Worm (Caenorhabditis elegans) whole organism, late embryonic: ENCODE results near the gene haf-8.

Source experiments
- ama-1 ChIP-seq: fragments of 150-350 bp; optimal IDR thresholded peaks from 2 replicates; lab custom pipeline; 2014
- ceh-6 ChIP-seq: fragments of 200-800 bp; sonication (Bioruptor generic); optimal IDR thresholded peaks from 2 replicates; lab custom pipeline; 2018; ENCODE audit warnings: mild to moderate bottlenecking, missing genetic modification characterization, missing compliant biosample characterization
- ceh-9 ChIP-seq: sonication (generic microtip); optimal IDR thresholded peaks from 2 replicates; lab custom pipeline; 2016; ENCODE audit warnings: mild to moderate bottlenecking, missing genetic modification characterization, inconsistent platforms, missing compliant biosample characterization
- dve-1 ChIP-seq: sonication (generic microtip); optimal IDR thresholded peaks from 2 replicates; lab custom pipeline; 2017; ENCODE audit warnings: antibody characterized with exemption, mild to moderate bottlenecking, missing genetic modification characterization, missing compliant biosample characterization
- elt-2 ChIP-seq: sonication (generic microtip); optimal IDR thresholded peaks from 2 replicates; lab custom pipeline; 2016; ENCODE audit warnings: missing genetic modification reagents, missing genetic modification characterization, missing compliant biosample characterization
- fkh-10 ChIP-seq: fragments of 150-350 bp; optimal IDR thresholded peaks from 2 replicates; lab custom pipeline; 2014; ENCODE audit warnings: missing biosample characterization, missing genetic modification reagents, missing genetic modification characterization
- hlh-8 ChIP-seq: sonication (generic microtip); optimal IDR thresholded peaks from 2 replicates; lab custom pipeline; 2016; ENCODE audit warnings: missing genotype, missing genetic modification characterization, missing compliant biosample characterization
- odd-2 ChIP-seq: sonication (generic microtip); optimal IDR thresholded peaks from 2 replicates; lab custom pipeline; 2017; ENCODE audit warnings: antibody characterized with exemption, mild to moderate bottlenecking, missing genetic modification characterization, missing compliant biosample characterization
- pha-4 ChIP-seq: fragments of 150-350 bp; optimal IDR thresholded peaks from 2 replicates; lab custom pipeline; 2018; ENCODE audit warnings: missing biosample characterization, missing genetic modification reagents, missing genetic modification characterization
- rnt-1 ChIP-seq: sonication (generic microtip); optimal IDR thresholded peaks from 2 replicates; lab custom pipeline; 2016; ENCODE audit warnings: missing genetic modification characterization, missing compliant biosample characterization
- unc-86 ChIP-seq: sonication (generic microtip); optimal IDR thresholded peaks from 2 replicates; lab custom pipeline; 2016; ENCODE audit warnings: missing genetic modification characterization, missing compliant biosample characterization

ce11 chrIV:14704155-14704554 lies 4.4 kb upstream of the haf-8 start, which contains the start of gene Y57G11C.40:
- TF ChIP-seq ceh-6: no peak
- no peak for TF ChIP-seq elt-2 (tag; lab: Kevin White, UChicago)
- TF ChIP-seq hlh-8 (tag; lab: Kevin White, UChicago): no peak
- no peak for TF ChIP-seq pha-4 (tag; lab: Kevin White, UChicago)
- TF ChIP-seq ceh-9 (tag; lab: Kevin White, UChicago): no peak
- no peak for TF ChIP-seq fkh-10
- TF ChIP-seq dve-1 (tag; lab: Kevin White, UChicago): no peak
- no peak for TF ChIP-seq rnt-1
- no peak for TF ChIP-seq ama-1 (lab: Kevin White, UChicago)
- no peak for TF ChIP-seq unc-86
- TF ChIP-seq odd-2 (tag; lab: Kevin White, UChicago): no peak
